Worm (Caenorhabditis elegans) whole organism, L3 larva: ENCODE data around the gene ftr-1.

Source experiments
- ZK546.5 ChIP-seq: sonication (generic microtip); optimal IDR thresholded peaks from 2 replicates; lab custom pipeline; 2017; ENCODE audit warnings: missing biosample characterization, missing genetic modification characterization
- aly-2 ChIP-seq: fragments of 150-350 bp; optimal IDR thresholded peaks from 2 replicates; lab custom pipeline; 2014; ENCODE audit warnings: missing biosample characterization, missing genetic modification characterization
- ama-1 ChIP-seq: fragments of 150-350 bp; optimal IDR thresholded peaks from 2 replicates; lab custom pipeline; 2018
- ceh-16 ChIP-seq: sonication (generic microtip); optimal IDR thresholded peaks from 2 replicates; lab custom pipeline; 2017; ENCODE audit warnings: missing biosample characterization, missing genetic modification characterization
- ceh-28 ChIP-seq: fragments of 150-350 bp; optimal IDR thresholded peaks from 2 replicates; lab custom pipeline; 2014; ENCODE audit warnings: missing biosample characterization, missing genetic modification reagents, missing genetic modification characterization
- ceh-82 ChIP-seq: fragments of 150-350 bp; optimal IDR thresholded peaks from 2 replicates; lab custom pipeline; 2014; ENCODE audit warnings: missing biosample characterization, missing genetic modification characterization
- ceh-9 ChIP-seq: sonication (generic microtip); optimal IDR thresholded peaks from 2 replicates; lab custom pipeline; 2018; ENCODE audit warnings: missing biosample characterization, missing genetic modification characterization
- elt-1 ChIP-seq: fragments of 150-350 bp; optimal IDR thresholded peaks from 2 replicates; lab custom pipeline; 2014; ENCODE audit warnings: missing biosample characterization, missing genetic modification characterization
- elt-2 ChIP-seq: sonication (generic microtip); optimal IDR thresholded peaks from 2 replicates; lab custom pipeline; 2016; ENCODE audit warnings: missing genetic modification reagents, mild to moderate bottlenecking, missing genetic modification characterization, missing compliant biosample characterization
- fkh-2 ChIP-seq: fragments of 150-350 bp; optimal IDR thresholded peaks from 2 replicates; lab custom pipeline; 2014; ENCODE audit warnings: missing biosample characterization, missing genetic modification reagents, missing genetic modification characterization
- fos-1 ChIP-seq: fragments of 150-350 bp; optimal IDR thresholded peaks from 2 replicates; lab custom pipeline; 2014; ENCODE audit warnings: missing biosample characterization, missing genetic modification characterization
- hmg-11 ChIP-seq: sonication (generic microtip); optimal IDR thresholded peaks from 2 replicates; lab custom pipeline; 2016; ENCODE audit warnings: missing genetic modification characterization, missing compliant biosample characterization
- jun-1 ChIP-seq: fragments of 150-350 bp; optimal IDR thresholded peaks from 2 replicates; lab custom pipeline; 2014; ENCODE audit warnings: missing biosample characterization, missing genetic modification reagents, missing genetic modification characterization
- lin-15B ChIP-seq: fragments of 150-350 bp; optimal IDR thresholded peaks from 2 replicates; lab custom pipeline; 2014; ENCODE audit warnings: missing biosample characterization, missing genetic modification characterization
- lin-39 ChIP-seq: fragments of 150-350 bp; optimal IDR thresholded peaks from 2 replicates; lab custom pipeline; 2018; ENCODE audit warnings: missing biosample characterization, missing genetic modification reagents, missing genetic modification characterization
- lsy-12 ChIP-seq: sonication (generic microtip); optimal IDR thresholded peaks from 2 replicates; lab custom pipeline; 2016; ENCODE audit warnings: mild to moderate bottlenecking, missing genetic modification characterization, missing compliant biosample characterization
- mdl-1 ChIP-seq: fragments of 150-350 bp; optimal IDR thresholded peaks from 2 replicates; lab custom pipeline; 2014; ENCODE audit warnings: missing biosample characterization, missing genetic modification characterization
- nfya-1 ChIP-seq: sonication (generic microtip); optimal IDR thresholded peaks from 2 replicates; lab custom pipeline; 2017; ENCODE audit warnings: missing genetic modification characterization, mild to moderate bottlenecking, missing compliant biosample characterization, antibody characterized with exemption, moderate library complexity; ENCODE audit not compliant: insufficient read depth
- nhr-12 ChIP-seq: fragments of 150-350 bp; optimal IDR thresholded peaks from 2 replicates; lab custom pipeline; 2014; ENCODE audit warnings: missing biosample characterization, missing genetic modification characterization
- nhr-23 ChIP-seq: fragments of 150-350 bp; optimal IDR thresholded peaks from 2 replicates; lab custom pipeline; 2014; ENCODE audit warnings: missing biosample characterization, missing genetic modification reagents, missing genetic modification characterization
- nhr-25 ChIP-seq: sonication (generic microtip); optimal IDR thresholded peaks from 2 replicates; lab custom pipeline; 2017; ENCODE audit warnings: missing biosample characterization, missing genetic modification characterization
- nhr-28 ChIP-seq: fragments of 150-350 bp; optimal IDR thresholded peaks from 2 replicates; lab custom pipeline; 2014; ENCODE audit warnings: missing biosample characterization, missing genetic modification characterization
- nhr-43 ChIP-seq: sonication (generic microtip); optimal IDR thresholded peaks from 2 replicates; lab custom pipeline; 2016; ENCODE audit warnings: mild to moderate bottlenecking, missing genetic modification characterization, missing compliant biosample characterization; ENCODE audit not compliant: poor library complexity, severe bottlenecking
- nhr-67 ChIP-seq: fragments of 150-350 bp; optimal IDR thresholded peaks from 2 replicates; lab custom pipeline; 2014; ENCODE audit warnings: missing biosample characterization, missing genetic modification characterization
- nhr-76 ChIP-seq: fragments of 150-350 bp; sonication (generic microtip); optimal IDR thresholded peaks from 5 replicates; lab custom pipeline; 2014; ENCODE audit warnings: missing biosample characterization, missing genetic modification characterization
- pha-4 ChIP-seq: fragments of 150-350 bp; optimal IDR thresholded peaks from 2 replicates; lab custom pipeline; 2014; ENCODE audit warnings: missing biosample characterization, missing genetic modification reagents, missing genetic modification characterization
- pqm-1 ChIP-seq: fragments of 150-350 bp; optimal IDR thresholded peaks from 2 replicates; lab custom pipeline; 2017; ENCODE audit warnings: missing biosample characterization, missing genetic modification characterization, inconsistent platforms
- sea-2 ChIP-seq: fragments of 150-350 bp; sonication (generic microtip); optimal IDR thresholded peaks from 4 replicates; lab custom pipeline; 2014; ENCODE audit warnings: missing biosample characterization, missing genetic modification reagents, missing genetic modification characterization
- tbx-2 ChIP-seq: sonication (generic microtip); optimal IDR thresholded peaks from 2 replicates; lab custom pipeline; 2016; ENCODE audit warnings: mild to moderate bottlenecking, missing genetic modification characterization, missing compliant biosample characterization
- ztf-11 ChIP-seq: fragments of 150-350 bp; optimal IDR thresholded peaks from 2 replicates; lab custom pipeline; 2014; ENCODE audit warnings: missing biosample characterization, missing genetic modification characterization
- ztf-4 ChIP-seq: fragments of 150-350 bp; optimal IDR thresholded peaks from 2 replicates; lab custom pipeline; 2014; ENCODE audit warnings: missing biosample characterization, missing genetic modification characterization

The ftr-1 gene

DNA sequence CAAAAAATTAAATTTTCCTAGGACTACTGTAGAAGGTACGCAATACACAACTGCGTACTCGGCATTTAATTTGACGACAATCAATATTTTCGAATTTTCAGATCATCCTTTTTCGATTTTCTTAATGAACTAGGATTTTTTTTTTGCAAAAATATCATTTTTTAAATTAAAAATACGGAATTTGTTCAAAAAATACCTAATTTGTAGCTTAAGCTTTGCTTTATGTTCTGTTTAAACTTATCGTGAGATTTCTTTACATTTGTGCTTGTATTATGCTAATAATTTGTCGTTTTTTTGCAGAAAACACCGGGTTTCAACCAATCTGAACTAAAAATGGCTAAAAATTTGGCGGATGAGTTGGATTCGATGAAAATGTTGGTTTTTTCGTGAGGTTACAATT, at the start of gene ftr-1:
ftr-1 (plus strand) TSS at position 301 of the 400 bp plus-strand sequence.
- TF ChIP-seq nhr-28 (tag; lab: Kevin White, UChicago) (no peak), ceh-16 (tag; lab: Kevin White, UChicago) (no peak), nhr-12 (tag; lab: Kevin White, UChicago) (no peak), ceh-82 (tag; lab: Kevin White, UChicago) (no peak)

DNA sequence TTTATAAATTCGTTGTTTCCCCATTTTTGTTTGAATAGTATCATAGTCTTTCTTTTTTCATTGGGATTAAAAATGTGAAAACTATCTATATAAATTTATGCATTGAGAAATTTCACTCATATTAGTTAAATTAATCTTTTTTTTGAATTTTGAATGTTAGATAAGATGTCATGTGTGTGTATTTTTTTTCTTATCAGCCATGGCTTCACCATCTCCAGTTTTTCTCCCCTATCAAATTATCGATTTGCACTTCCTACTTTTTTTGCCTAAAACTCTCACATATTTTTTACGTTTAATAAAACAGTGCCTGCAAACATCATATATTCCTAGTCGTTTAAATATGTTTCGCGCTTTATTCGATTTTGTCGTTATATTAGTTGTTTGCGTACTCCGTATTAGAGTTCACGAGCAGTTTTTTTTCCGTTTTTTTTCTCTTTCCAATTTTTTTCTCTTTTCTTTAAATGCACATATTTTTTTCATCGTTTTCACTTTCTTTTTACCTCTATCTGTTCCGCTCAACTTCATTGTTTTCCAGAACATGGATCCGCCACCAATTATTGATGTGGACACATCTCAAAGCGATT, 49.0 kb upstream of the ftr-1 start, which contains the start of gene Y113G7A.13:
Y113G7A.13 (plus strand) TSS at position 534 of the 584 bp plus-strand sequence.
- no peak for TF ChIP-seq tbx-2 (tag; lab: Kevin White, UChicago)
- no peak for TF ChIP-seq elt-1 (tag; lab: Kevin White, UChicago)
- peak; percentile 97 for TF ChIP-seq elt-2
- peak; percentile 80 for TF ChIP-seq pqm-1 (tag; lab: Kevin White, UChicago)
- no peak for TF ChIP-seq aly-2 (tag; lab: Kevin White, UChicago)
- peak; percentile 54 for TF ChIP-seq pha-4 (tag; lab: Kevin White, UChicago)
- TF ChIP-seq jun-1 (tag; lab: Kevin White, UChicago), result peak; percentile 36
- TF ChIP-seq ceh-28 (tag; lab: Kevin White, UChicago), result peak; percentile 35

- TF ChIP-seq fos-1 (tag; lab: Kevin White, UChicago) (no peak), ceh-16 (tag; lab: Kevin White, UChicago) (no peak), ama-1 (no peak), hmg-11 (no peak), fkh-2 (no peak), nhr-67 (tag; lab: Kevin White, UChicago) (no peak), ztf-11 (tag; lab: Kevin White, UChicago) (no peak), ztf-4 (tag; lab: Kevin White, UChicago) (no peak), pha-4 (tag; lab: Kevin White, UChicago) (no peak), mdl-1 (tag; lab: Kevin White, UChicago) (no peak), jun-1 (tag; lab: Kevin White, UChicago) (no peak), aly-2 (tag; lab: Kevin White, UChicago) (no peak), nhr-23 (tag; lab: Kevin White, UChicago) (no peak), nhr-12 (tag; lab: Kevin White, UChicago) (no peak), elt-2 (no peak)
These were observed 45.3 kb upstream of the ftr-1 start, which contains the start of gene F19B2.7 for ce11 chrV:20151432-20151831. TSS of gene F19B2.7 (plus strand) at chrV:20151732.

- TF ChIP-seq pha-4 (tag; lab: Kevin White, UChicago), result no peak
- no peak for TF ChIP-seq lin-39 (tag; lab: Kevin White, UChicago)
- TF ChIP-seq sea-2 (GFP tag; lab: Kevin White, UChicago), result no peak
- no peak for TF ChIP-seq ZK546.5 (tag; lab: Kevin White, UChicago)
- no peak for TF ChIP-seq lin-15B (tag; lab: Kevin White, UChicago)
- TF ChIP-seq nhr-43 (tag; lab: Kevin White, UChicago), result no peak
- no peak for TF ChIP-seq ceh-16 (tag; lab: Kevin White, UChicago)
- no peak for TF ChIP-seq tbx-2 (tag; lab: Kevin White, UChicago)
- TF ChIP-seq lsy-12 (tag; lab: Kevin White, UChicago), result no peak
- TF ChIP-seq nhr-25, result no peak
- TF ChIP-seq ceh-9 (tag; lab: Kevin White, UChicago), result no peak
These were observed 44.9 kb upstream of the ftr-1 start for ce11 chrV:20151855-20152254.

ce11 chrV:20158223-20158622, 38.5 kb upstream of the ftr-1 start, which contains the start of gene F19B2.6:
TSS of gene F19B2.6 (plus strand) at chrV:20158523.
- TF ChIP-seq nhr-76 (tag; lab: Kevin White, UChicago) (no peak), nfya-1 (tag; lab: Kevin White, UChicago) (no peak), lin-15B (tag; lab: Kevin White, UChicago) (no peak), ceh-9 (tag; lab: Kevin White, UChicago) (no peak), aly-2 (tag; lab: Kevin White, UChicago) (no peak), ZK546.5 (tag; lab: Kevin White, UChicago) (no peak), nhr-25 (no peak), ama-1 (no peak)
